Worm (Caenorhabditis elegans) whole organism, late embryonic: ENCODE data around the gene fbxa-164.

ENCODE experiments used
- C08G9.2 ChIP-seq: sonication (generic microtip); optimal IDR thresholded peaks from 2 replicates; lab custom pipeline; 2016; ENCODE audit warnings: mild to moderate bottlenecking, missing genetic modification characterization, moderate library complexity, missing compliant biosample characterization
- C38D4.7 ChIP-seq: fragments of 200-800 bp; sonication (Bioruptor generic); optimal IDR thresholded peaks from 2 replicates; lab custom pipeline; 2018; ENCODE audit warnings: mild to moderate bottlenecking, missing genetic modification characterization, moderate library complexity, missing compliant biosample characterization
- K02D7.2 ChIP-seq: sonication (generic microtip); optimal IDR thresholded peaks from 2 replicates; lab custom pipeline; 2017; ENCODE audit warnings: mild to moderate bottlenecking, missing genetic modification characterization, missing compliant biosample characterization
- T23F11.4 ChIP-seq: fragments of 200-800 bp; sonication (Bioruptor generic); optimal IDR thresholded peaks from 2 replicates; lab custom pipeline; 2018; ENCODE audit warnings: mild to moderate bottlenecking, missing genetic modification characterization, missing compliant biosample characterization
- ahr-1 ChIP-seq: sonication (generic microtip); optimal IDR thresholded peaks from 2 replicates; lab custom pipeline; 2016; ENCODE audit warnings: missing genetic modification characterization, missing compliant biosample characterization
- ceh-14 ChIP-seq: sonication (generic microtip); optimal IDR thresholded peaks from 2 replicates; lab custom pipeline; 2016; ENCODE audit warnings: missing genotype, missing genetic modification characterization, missing compliant biosample characterization
- ceh-18 ChIP-seq: sonication (generic microtip); optimal IDR thresholded peaks from 2 replicates; lab custom pipeline; 2016; ENCODE audit warnings: missing genetic modification characterization, missing compliant biosample characterization
- ceh-19 ChIP-seq: fragments of 200-800 bp; sonication (Bioruptor generic); optimal IDR thresholded peaks from 2 replicates; lab custom pipeline; 2018; ENCODE audit warnings: mild to moderate bottlenecking, missing genetic modification characterization, missing compliant biosample characterization
- ceh-22 ChIP-seq: sonication (generic microtip); optimal IDR thresholded peaks from 2 replicates; lab custom pipeline; 2017; ENCODE audit warnings: missing biosample characterization, missing genetic modification characterization
- ceh-34 ChIP-seq: sonication (generic microtip); optimal IDR thresholded peaks from 2 replicates; lab custom pipeline; 2016; ENCODE audit warnings: mild to moderate bottlenecking, missing genetic modification characterization, missing compliant biosample characterization
- ceh-45 ChIP-seq: fragments of 200-800 bp; sonication (Bioruptor generic); IDR thresholded peaks from 2 replicates; pipeline ENCODE4 v1.3.6; 2022; ENCODE audit warnings: missing genetic modification reagents, missing genetic modification characterization, missing compliant biosample characterization
- ceh-48 ChIP-seq: sonication (generic microtip); optimal IDR thresholded peaks from 2 replicates; lab custom pipeline; 2016; ENCODE audit warnings: missing genetic modification characterization, inconsistent platforms, missing compliant biosample characterization
- ceh-6 ChIP-seq: fragments of 200-800 bp; sonication (Bioruptor generic); optimal IDR thresholded peaks from 2 replicates; lab custom pipeline; 2018; ENCODE audit warnings: mild to moderate bottlenecking, missing genetic modification characterization, missing compliant biosample characterization
- che-1 ChIP-seq: sonication (generic microtip); optimal IDR thresholded peaks from 2 replicates; lab custom pipeline; 2016; ENCODE audit warnings: mild to moderate bottlenecking, missing genetic modification characterization, missing compliant biosample characterization
- dmd-4 ChIP-seq: sonication (generic microtip); optimal IDR thresholded peaks from 2 replicates; lab custom pipeline; 2016; ENCODE audit warnings: borderline replicate concordance, missing genetic modification characterization, missing compliant biosample characterization
- elt-2 ChIP-seq: sonication (generic microtip); optimal IDR thresholded peaks from 2 replicates; lab custom pipeline; 2016; ENCODE audit warnings: missing genetic modification reagents, missing genetic modification characterization, missing compliant biosample characterization
- elt-4 ChIP-seq: sonication (generic microtip); optimal IDR thresholded peaks from 2 replicates; lab custom pipeline; 2016; ENCODE audit warnings: missing genetic modification characterization, missing compliant biosample characterization
- ets-4 ChIP-seq: sonication (generic microtip); optimal IDR thresholded peaks from 2 replicates; lab custom pipeline; 2016; ENCODE audit warnings: missing genetic modification characterization, missing compliant biosample characterization
- eyg-1 ChIP-seq: sonication (generic microtip); optimal IDR thresholded peaks from 2 replicates; lab custom pipeline; 2016; ENCODE audit warnings: missing genotype, missing genetic modification characterization, missing compliant biosample characterization
- fkh-6 ChIP-seq: sonication (generic microtip); optimal IDR thresholded peaks from 2 replicates; lab custom pipeline; 2016; ENCODE audit warnings: missing genetic modification characterization, missing compliant biosample characterization
- gmeb-2 ChIP-seq: sonication (generic microtip); optimal IDR thresholded peaks from 2 replicates; lab custom pipeline; 2016; ENCODE audit warnings: missing genetic modification characterization, inconsistent platforms, missing compliant biosample characterization
- hlh-13 ChIP-seq: fragments of 200-800 bp; sonication (Bioruptor generic); optimal IDR thresholded peaks from 2 replicates; lab custom pipeline; 2018; ENCODE audit warnings: mild to moderate bottlenecking, missing genetic modification characterization, missing compliant biosample characterization
- hlh-6 ChIP-seq: sonication (generic microtip); optimal IDR thresholded peaks from 2 replicates; lab custom pipeline; 2016; ENCODE audit warnings: missing genotype, missing genetic modification characterization, missing compliant biosample characterization
- hlh-8 ChIP-seq: sonication (generic microtip); optimal IDR thresholded peaks from 2 replicates; lab custom pipeline; 2016; ENCODE audit warnings: missing genotype, missing genetic modification characterization, missing compliant biosample characterization
- lim-6 ChIP-seq: sonication (generic microtip); optimal IDR thresholded peaks from 2 replicates; lab custom pipeline; 2016; ENCODE audit warnings: missing genetic modification characterization, missing compliant biosample characterization
- madf-2 ChIP-seq: sonication (generic microtip); optimal IDR thresholded peaks from 2 replicates; lab custom pipeline; 2017; ENCODE audit warnings: missing genetic modification characterization, missing compliant biosample characterization
- mec-3 ChIP-seq: sonication (generic microtip); optimal IDR thresholded peaks from 2 replicates; lab custom pipeline; 2016; ENCODE audit warnings: borderline replicate concordance, missing genetic modification characterization, missing compliant biosample characterization
- nhr-232 ChIP-seq: sonication (generic microtip); optimal IDR thresholded peaks from 2 replicates; lab custom pipeline; 2016; ENCODE audit warnings: missing genetic modification characterization, missing compliant biosample characterization
- npax-4 ChIP-seq: sonication (generic microtip); optimal IDR thresholded peaks from 2 replicates; lab custom pipeline; 2016; ENCODE audit warnings: missing genetic modification characterization, missing compliant biosample characterization
- odd-2 ChIP-seq: sonication (generic microtip); optimal IDR thresholded peaks from 2 replicates; lab custom pipeline; 2017; ENCODE audit warnings: antibody characterized with exemption, mild to moderate bottlenecking, missing genetic modification characterization, missing compliant biosample characterization
- pag-3 ChIP-seq: sonication (generic microtip); optimal IDR thresholded peaks from 2 replicates; lab custom pipeline; 2016; ENCODE audit warnings: missing compliant biosample characterization, missing genetic modification characterization, borderline replicate concordance
- pat-9 ChIP-seq: fragments of 200-800 bp; sonication (Bioruptor generic); optimal IDR thresholded peaks from 2 replicates; lab custom pipeline; 2018; ENCODE audit warnings: mild to moderate bottlenecking, missing genetic modification characterization, moderate library complexity, missing compliant biosample characterization
- pha-2 ChIP-seq: sonication (generic microtip); optimal IDR thresholded peaks from 2 replicates; lab custom pipeline; 2017; ENCODE audit warnings: mild to moderate bottlenecking, missing genetic modification characterization, missing compliant biosample characterization
- pha-4 ChIP-seq: fragments of 150-350 bp; optimal IDR thresholded peaks from 2 replicates; lab custom pipeline; 2018; ENCODE audit warnings: missing biosample characterization, missing genetic modification reagents, missing genetic modification characterization
- rnt-1 ChIP-seq: sonication (generic microtip); optimal IDR thresholded peaks from 2 replicates; lab custom pipeline; 2016; ENCODE audit warnings: missing genetic modification characterization, missing compliant biosample characterization
- sox-4 ChIP-seq: sonication (generic microtip); optimal IDR thresholded peaks from 2 replicates; lab custom pipeline; 2017; ENCODE audit warnings: mild to moderate bottlenecking, missing genetic modification characterization, inconsistent platforms, missing compliant biosample characterization
- tbx-2 ChIP-seq: sonication (generic microtip); optimal IDR thresholded peaks from 2 replicates; lab custom pipeline; 2016; ENCODE audit warnings: missing genetic modification characterization, missing compliant biosample characterization
- tbx-7 ChIP-seq: sonication (generic microtip); optimal IDR thresholded peaks from 2 replicates; lab custom pipeline; 2016; ENCODE audit warnings: missing genotype, missing genetic modification characterization, missing compliant biosample characterization
- ttx-3 ChIP-seq: sonication (generic microtip); optimal IDR thresholded peaks from 2 replicates; lab custom pipeline; 2016; ENCODE audit warnings: missing genetic modification reagents, missing genetic modification characterization, missing compliant biosample characterization
- unc-55 ChIP-seq: sonication (generic microtip); optimal IDR thresholded peaks from 2 replicates; lab custom pipeline; 2017; ENCODE audit warnings: missing biosample characterization, missing genetic modification reagents, missing genetic modification characterization
- zip-5 ChIP-seq: sonication (generic microtip); optimal IDR thresholded peaks from 2 replicates; lab custom pipeline; 2016; ENCODE audit warnings: missing genetic modification characterization, missing compliant biosample characterization

The fbxa-164 gene

DNA sequence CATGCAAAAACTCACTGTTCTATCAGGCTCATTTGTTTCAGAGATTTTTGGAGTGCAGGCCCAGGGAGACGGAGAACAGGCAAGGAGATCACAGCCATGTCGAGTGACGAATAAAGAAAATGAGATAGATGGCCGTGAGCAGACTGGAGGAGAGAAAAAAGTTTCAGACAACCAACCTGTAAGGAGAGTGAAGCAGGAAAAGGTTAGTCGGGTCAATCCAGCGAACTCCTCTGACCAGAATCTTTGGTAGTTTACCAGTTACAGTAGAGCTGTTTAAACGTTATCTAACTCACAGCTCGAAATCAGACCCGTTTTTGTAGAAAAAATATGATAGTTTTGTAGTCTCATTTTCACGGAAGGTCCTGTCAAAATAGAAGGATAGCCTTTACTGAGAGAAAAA is 34.9 kb upstream of the fbxa-164 start, which contains the start of gene fbxb-21:
Gene fbxb-21, minus strand, starts transcription at position 101 of the 400 bp plus-strand sequence.
- TF ChIP-seq ceh-45 (GFP tag; lab: Robert Waterston, UW) (no peak), C08G9.2 (tag; lab: Kevin White, UChicago) (no peak), ceh-6 (no peak), dmd-4 (no peak), elt-2 (no peak), fkh-6 (tag; lab: Kevin White, UChicago) (no peak), T23F11.4 (GFP tag; lab: Kevin White, UChicago) (no peak), mec-3 (tag; lab: Kevin White, UChicago) (no peak), gmeb-2 (no peak), eyg-1 (tag; lab: Kevin White, UChicago) (no peak), pag-3 (tag; lab: Kevin White, UChicago) (no peak), ets-4 (tag; lab: Kevin White, UChicago) (no peak), ceh-14 (no peak), sox-4 (tag; lab: Kevin White, UChicago) (no peak), hlh-6 (tag; lab: Kevin White, UChicago) (no peak), ceh-19 (GFP tag; lab: Kevin White, UChicago) (no peak), lim-6 (no peak), K02D7.2 (tag; lab: Kevin White, UChicago) (no peak)

DNA sequence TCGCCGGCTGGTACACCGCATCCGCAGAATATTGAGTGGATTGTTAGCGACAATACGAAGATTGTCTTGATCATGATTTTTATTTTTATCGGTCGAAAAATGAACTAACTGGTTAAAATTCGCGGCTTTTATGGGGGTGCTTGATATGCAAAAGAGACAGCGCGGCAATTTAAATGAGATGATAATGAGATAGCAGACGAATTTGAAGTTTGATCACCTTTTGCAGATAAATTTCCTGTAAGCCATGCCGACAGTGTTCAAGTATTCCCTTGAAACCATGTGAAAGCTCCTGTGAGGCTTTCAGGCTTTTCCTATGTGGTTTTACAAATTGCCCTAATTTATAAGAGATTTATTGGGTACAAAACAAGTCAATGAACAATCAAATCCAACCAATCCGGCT is 32.3 kb upstream of the fbxa-164 start, which contains the start of gene ZC204.17:
Gene ZC204.17, minus strand, starts transcription at position 101 of the 400 bp plus-strand sequence.
- TF ChIP-seq ahr-1 (tag; lab: Kevin White, UChicago): no peak
- TF ChIP-seq tbx-2 (tag; lab: Kevin White, UChicago): no peak
- no peak for TF ChIP-seq che-1 (tag; lab: Kevin White, UChicago)
- TF ChIP-seq nhr-232: no peak
- TF ChIP-seq elt-4 (tag; lab: Kevin White, UChicago): no peak
- no peak for TF ChIP-seq hlh-8
- no peak for TF ChIP-seq pha-4 (tag; lab: Kevin White, UChicago)
- no peak for TF ChIP-seq unc-55 (GFP tag; lab: Kevin White, UChicago)
- no peak for TF ChIP-seq pat-9 (tag; lab: Kevin White, UChicago)

DNA sequence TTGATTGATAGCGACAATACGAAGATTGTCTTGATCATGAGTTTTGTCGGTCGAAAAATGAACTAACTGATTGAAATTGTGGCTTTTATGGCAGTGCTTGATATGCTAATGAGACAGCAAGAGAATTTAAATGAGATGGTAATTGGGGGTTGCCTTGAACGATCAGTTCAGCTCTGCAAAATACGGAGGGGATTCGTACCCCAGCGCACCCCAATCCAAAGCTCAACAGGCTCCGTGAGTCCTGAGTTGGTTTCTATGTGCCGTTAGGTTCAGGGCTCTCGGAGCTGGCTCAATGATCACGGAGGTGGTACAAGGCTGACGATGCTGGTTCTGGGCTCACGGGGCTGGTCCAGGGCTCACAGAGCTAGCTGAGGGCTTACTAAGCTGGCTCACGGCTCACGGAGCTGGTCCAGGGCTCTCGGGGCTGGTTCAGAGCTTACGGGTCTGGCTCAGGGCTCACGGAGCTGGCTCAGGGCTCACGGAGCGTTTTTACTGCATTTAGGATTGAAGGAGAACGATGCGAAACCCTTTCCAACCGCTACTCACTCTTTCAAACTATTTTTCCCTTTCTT is 31.0 kb upstream of the fbxa-164 start, which contains the start of gene ZC204.6:
Gene ZC204.6, minus strand, starts transcription at position 51 of the 572 bp plus-strand sequence.
- TF ChIP-seq pag-3 (tag; lab: Kevin White, UChicago) (no peak), ceh-18 (tag; lab: Kevin White, UChicago) (no peak), sox-4 (tag; lab: Kevin White, UChicago) (no peak), C38D4.7 (GFP tag; lab: Kevin White, UChicago) (no peak), zip-5 (tag; lab: Kevin White, UChicago) (no peak), pha-4 (tag; lab: Kevin White, UChicago) (no peak), tbx-7 (tag; lab: Kevin White, UChicago) (no peak), odd-2 (tag; lab: Kevin White, UChicago) (no peak), hlh-8 (no peak), ceh-34 (tag; lab: Kevin White, UChicago) (no peak), pha-2 (tag; lab: Kevin White, UChicago) (no peak), ttx-3 (tag; lab: Kevin White, UChicago) (no peak), rnt-1 (tag; lab: Kevin White, UChicago) (no peak), npax-4 (no peak), ceh-22 (tag; lab: Kevin White, UChicago) (no peak), che-1 (tag; lab: Kevin White, UChicago) (no peak), ceh-48 (tag; lab: Kevin White, UChicago) (no peak), madf-2 (tag; lab: Kevin White, UChicago) (no peak), hlh-13 (GFP tag; lab: Kevin White, UChicago) (no peak)
